Worm (Caenorhabditis elegans) whole organism, early embryonic: ENCODE results near the gene K08H2.10.

Source experiments
- B0310.2 ChIP-seq: sonication (generic microtip); optimal IDR thresholded peaks from 2 replicates; lab custom pipeline; 2016; ENCODE audit warnings: mild to moderate bottlenecking, missing genetic modification characterization, missing compliant biosample characterization
- F13C5.2 ChIP-seq: sonication (generic microtip); optimal IDR thresholded peaks from 2 replicates; lab custom pipeline; 2017; ENCODE audit warnings: mild to moderate bottlenecking, missing genetic modification characterization, inconsistent platforms, missing compliant biosample characterization
- aly-1 ChIP-seq: sonication (generic microtip); optimal IDR thresholded peaks from 2 replicates; lab custom pipeline; 2016; ENCODE audit warnings: missing genetic modification characterization, missing compliant biosample characterization
- ama-1 ChIP-seq: fragments of 150-350 bp; optimal IDR thresholded peaks from 2 replicates; lab custom pipeline; 2014
- ceh-13 ChIP-seq: fragments of 200-800 bp; sonication (Bioruptor generic); optimal IDR thresholded peaks from 2 replicates; lab custom pipeline; 2018; ENCODE audit warnings: mild to moderate bottlenecking, missing genetic modification characterization, missing compliant biosample characterization
- ceh-36 ChIP-seq: sonication (generic microtip); optimal IDR thresholded peaks from 2 replicates; lab custom pipeline; 2016; ENCODE audit warnings: missing genetic modification characterization, inconsistent platforms, missing compliant biosample characterization
- ets-7 ChIP-seq: sonication (generic microtip); optimal IDR thresholded peaks from 2 replicates; lab custom pipeline; 2016; ENCODE audit warnings: missing genotype, missing genetic modification characterization, missing compliant biosample characterization
- flt-1 ChIP-seq: fragments of 200-800 bp; sonication (Bioruptor generic); IDR thresholded peaks from 2 replicates; pipeline ENCODE4 v1.3.6; 2022; ENCODE audit warnings: missing genetic modification characterization, missing compliant biosample characterization
- hmbx-1 ChIP-seq: sonication (generic microtip); optimal IDR thresholded peaks from 2 replicates; lab custom pipeline; 2016; ENCODE audit warnings: mild to moderate bottlenecking, missing genetic modification characterization, missing compliant biosample characterization
- hmg-4 ChIP-seq: fragments of 200-800 bp; sonication (Bioruptor generic); optimal IDR thresholded peaks from 2 replicates; lab custom pipeline; 2018; ENCODE audit warnings: mild to moderate bottlenecking, missing genetic modification characterization, missing compliant biosample characterization
- hnd-1 ChIP-seq: sonication (generic microtip); optimal IDR thresholded peaks from 2 replicates; lab custom pipeline; 2016; ENCODE audit warnings: missing genetic modification characterization, missing compliant biosample characterization
- pes-1 ChIP-seq: fragments of 200-800 bp; sonication (Bioruptor generic); IDR thresholded peaks from 2 replicates; pipeline ENCODE4 v1.3.6; 2022; ENCODE audit warnings: missing genetic modification reagents, missing genetic modification characterization, missing compliant biosample characterization
- scrt-1 ChIP-seq: fragments of 200-800 bp; sonication (Bioruptor generic); IDR thresholded peaks from 2 replicates; pipeline ENCODE4 v1.3.6; 2022; ENCODE audit warnings: missing genetic modification characterization, missing compliant biosample characterization
- sea-1 ChIP-seq: fragments of 200-800 bp; sonication (Bioruptor generic); conservative IDR thresholded peaks from 2 replicates; pipeline ENCODE4 v1.3.6; 2022; ENCODE audit warnings: missing genetic modification characterization, missing compliant biosample characterization
- tbx-11 ChIP-seq: fragments of 200-800 bp; sonication (Bioruptor generic); IDR thresholded peaks from 2 replicates; pipeline ENCODE4 v1.3.6; 2022; ENCODE audit warnings: missing genetic modification characterization, missing compliant biosample characterization
- tbx-37 ChIP-seq: fragments of 200-800 bp; sonication (Bioruptor generic); conservative IDR thresholded peaks from 2 replicates; pipeline ENCODE4 v1.3.6; 2022; ENCODE audit warnings: missing genetic modification reagents, missing genetic modification characterization, missing compliant biosample characterization
- tra-4 ChIP-seq: sonication (generic microtip); optimal IDR thresholded peaks from 2 replicates; lab custom pipeline; 2017; ENCODE audit warnings: missing genetic modification characterization, missing compliant biosample characterization

The K08H2.10 gene

ce11 chrX:13257577-13257976 is at the start of gene K08H2.10:
TSS of gene K08H2.10 (plus strand) at chrX:13257806.
- TF ChIP-seq hmg-4 (no peak), scrt-1 (GFP tag; lab: Robert Waterston, UW) (no peak), hmbx-1 (no peak), ets-7 (tag; lab: Kevin White, UChicago) (no peak), B0310.2 (tag; lab: Kevin White, UChicago) (no peak), tbx-37 (GFP tag; lab: Robert Waterston, UW) (no peak), F13C5.2 (no peak), pes-1 (GFP tag; lab: Robert Waterston, UW) (no peak), ceh-13 (GFP tag; lab: Kevin White, UChicago) (no peak), tra-4 (tag; lab: Kevin White, UChicago) (no peak), flt-1 (GFP tag; lab: Robert Waterston, UW) (no peak), sea-1 (GFP tag; lab: Robert Waterston, UW) (no peak), tbx-11 (GFP tag; lab: Robert Waterston, UW) (no peak), aly-1 (tag; lab: Kevin White, UChicago) (no peak), ceh-36 (tag; lab: Kevin White, UChicago) (no peak), hnd-1 (tag; lab: Kevin White, UChicago) (no peak), ama-1 (lab: Kevin White, UChicago) (no peak)

- TF ChIP-seq tbx-11 (GFP tag; lab: Robert Waterston, UW) (no peak), ama-1 (lab: Kevin White, UChicago) (no peak), sea-1 (GFP tag; lab: Robert Waterston, UW) (no peak), B0310.2 (tag; lab: Kevin White, UChicago) (no peak), tra-4 (tag; lab: Kevin White, UChicago) (no peak), hmbx-1 (no peak), ets-7 (tag; lab: Kevin White, UChicago) (no peak), hmg-4 (no peak), F13C5.2 (no peak), aly-1 (tag; lab: Kevin White, UChicago) (no peak), ceh-13 (GFP tag; lab: Kevin White, UChicago) (no peak), ceh-36 (tag; lab: Kevin White, UChicago) (no peak)
Observed at ce11 chrX:13209026-13209425, 48.6 kb upstream of the K08H2.10 start.

- TF ChIP-seq hnd-1 (tag; lab: Kevin White, UChicago): no peak
- TF ChIP-seq hmbx-1: no peak
- no peak for TF ChIP-seq ets-7 (tag; lab: Kevin White, UChicago)
- TF ChIP-seq pes-1 (GFP tag; lab: Robert Waterston, UW): no peak
- no peak for TF ChIP-seq aly-1 (tag; lab: Kevin White, UChicago)
- TF ChIP-seq F13C5.2: no peak
- TF ChIP-seq tbx-37 (GFP tag; lab: Robert Waterston, UW): no peak
- TF ChIP-seq flt-1 (GFP tag; lab: Robert Waterston, UW): no peak
- no peak for TF ChIP-seq tra-4 (tag; lab: Kevin White, UChicago)
- TF ChIP-seq hmg-4: no peak
- TF ChIP-seq ceh-13 (GFP tag; lab: Kevin White, UChicago): no peak
- no peak for TF ChIP-seq sea-1 (GFP tag; lab: Robert Waterston, UW)
- TF ChIP-seq ceh-36 (tag; lab: Kevin White, UChicago): no peak
- no peak for TF ChIP-seq tbx-11 (GFP tag; lab: Robert Waterston, UW)
- no peak for TF ChIP-seq ama-1 (lab: Kevin White, UChicago)
- TF ChIP-seq scrt-1 (GFP tag; lab: Robert Waterston, UW): no peak
Observed at ce11 chrX:13210478-13210877, 47.1 kb upstream of the K08H2.10 start.

ce11 chrX:13212528-13212927 is 45.1 kb upstream of the K08H2.10 start:
- TF ChIP-seq flt-1 (GFP tag; lab: Robert Waterston, UW) (no peak), ceh-36 (tag; lab: Kevin White, UChicago) (no peak), tra-4 (tag; lab: Kevin White, UChicago) (no peak), tbx-37 (GFP tag; lab: Robert Waterston, UW) (no peak), hmg-4 (no peak)

ce11 chrX:13216802-13217201 is 40.8 kb upstream of the K08H2.10 start, which contains the start of gene R12H7.4:
TSS of gene R12H7.4 (plus strand) at chrX:13217102.
- TF ChIP-seq aly-1 (tag; lab: Kevin White, UChicago) (no peak), pes-1 (GFP tag; lab: Robert Waterston, UW) (no peak), F13C5.2 (no peak), B0310.2 (tag; lab: Kevin White, UChicago) (no peak), ama-1 (lab: Kevin White, UChicago) (no peak), hmg-4 (no peak), tra-4 (tag; lab: Kevin White, UChicago) (no peak), sea-1 (GFP tag; lab: Robert Waterston, UW) (no peak), tbx-11 (GFP tag; lab: Robert Waterston, UW) (no peak), tbx-37 (GFP tag; lab: Robert Waterston, UW) (no peak), scrt-1 (GFP tag; lab: Robert Waterston, UW) (no peak), hmbx-1 (no peak), ceh-13 (GFP tag; lab: Kevin White, UChicago) (no peak), hnd-1 (tag; lab: Kevin White, UChicago) (no peak)

ce11 chrX:13217940-13218339 is 39.7 kb upstream of the K08H2.10 start:
- TF ChIP-seq F13C5.2 (no peak), pes-1 (GFP tag; lab: Robert Waterston, UW) (no peak)

ce11 chrX:13220609-13221008 is 37.0 kb upstream of the K08H2.10 start:
- TF ChIP-seq pes-1 (GFP tag; lab: Robert Waterston, UW) (no peak), tbx-37 (GFP tag; lab: Robert Waterston, UW) (no peak)

- TF ChIP-seq aly-1 (tag; lab: Kevin White, UChicago) (no peak), ama-1 (lab: Kevin White, UChicago) (no peak), hnd-1 (tag; lab: Kevin White, UChicago) (no peak), pes-1 (GFP tag; lab: Robert Waterston, UW) (no peak), flt-1 (GFP tag; lab: Robert Waterston, UW) (no peak)
Observed at ce11 chrX:13221357-13221756, 36.2 kb upstream of the K08H2.10 start, which contains the start of gene asp-4. TSS of gene asp-4 (minus strand) at chrX:13221462.
